Worm (Caenorhabditis elegans): ENCODE results near the gene C08F8.3.

DNA sequence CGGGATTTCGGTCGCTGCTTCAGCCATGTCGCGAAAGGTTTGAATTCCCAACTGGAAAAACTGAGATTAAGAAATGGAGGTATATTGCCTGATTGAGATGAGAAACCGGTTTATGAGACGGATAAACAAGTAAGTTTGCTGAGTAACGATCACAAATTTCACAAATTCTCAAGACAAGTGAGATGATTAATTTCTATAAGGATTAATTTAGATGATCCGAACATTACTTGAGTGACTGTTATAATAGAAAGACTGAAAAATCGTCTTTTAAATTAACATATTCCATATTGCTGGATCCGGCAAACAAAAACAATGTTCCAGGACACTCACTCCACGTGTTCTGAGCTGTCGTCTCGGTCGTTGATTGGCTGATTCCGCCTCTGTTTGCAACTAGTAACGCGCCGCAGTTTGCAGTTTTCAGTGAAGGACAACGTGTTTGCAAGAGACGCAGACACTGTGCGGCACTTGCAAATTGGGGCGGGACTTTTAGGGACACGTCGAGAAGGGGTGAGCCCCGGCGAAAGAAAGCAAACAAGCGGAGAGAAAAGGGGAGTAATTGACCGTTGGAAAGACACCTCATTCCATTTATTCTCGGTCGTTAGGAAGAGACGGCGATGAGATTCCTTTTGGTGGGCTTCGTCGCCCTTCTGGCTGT, 35.9 kb upstream of the C08F8.3 start, which contains the start of the genes imp-2 and enpl-1:
- TF ChIP-seq lin-39 (tag; optimal IDR thresholded peaks at IDR 0.05) (peak; percentile 72), zag-1 (tag; optimal IDR thresholded peaks at IDR 0.05) (peak; percentile 40), ceh-82 (tag; optimal IDR thresholded peaks at IDR 0.05) (peak; percentile 77 to 91 (median 88)), fkh-10 (GFP tag; optimal IDR thresholded peaks at IDR 0.05) (peak; percentile 75), lir-3 (tag; optimal IDR thresholded peaks at IDR 0.05; ENCODE audit: poor library complexity) (peak; percentile 74), ces-1 (GFP tag; optimal IDR thresholded peaks at IDR 0.05) (no peak), mef-2 (tag; optimal IDR thresholded peaks at IDR 0.05) (peak; percentile 70), aly-2 (tag; optimal IDR thresholded peaks at IDR 0.05) (peak; percentile 44), egl-27 (tag; optimal IDR thresholded peaks at IDR 0.05) (peak; percentile 30 to 31)

All from whole organism, L1 larva.